Worm (Caenorhabditis elegans): Measurements from ENCODE around the gene T16A1.5.

Gene T16A1.5

ce11 chrII:2091972-2092371 lies 8.3 kb upstream of the T16A1.5 start, which contains the start of gene T16A1.10:
T16A1.10 (minus strand) TSS chrII:2092094.
- TF ChIP-seq pqm-1 (tag; optimal IDR thresholded peaks at IDR 0.05) (no peak), sox-4 (tag; optimal IDR thresholded peaks at IDR 0.05) (no peak), fkh-10 (GFP tag; optimal IDR thresholded peaks at IDR 0.05) (no peak), pros-1 (tag; optimal IDR thresholded peaks at IDR 0.05) (no peak), unc-55 (GFP tag; optimal IDR thresholded peaks at IDR 0.05) (no peak), eyg-1 (tag; optimal IDR thresholded peaks at IDR 0.05) (no peak), pag-3 (tag; optimal IDR thresholded peaks at IDR 0.05; ENCODE audit: borderline replicate concordance) (no peak), tbx-2 (tag; optimal IDR thresholded peaks at IDR 0.05) (no peak), ceh-22 (tag; optimal IDR thresholded peaks at IDR 0.05) (no peak), hlh-8 (tag; optimal IDR thresholded peaks at IDR 0.05) (no peak), fax-1 (tag; optimal IDR thresholded peaks at IDR 0.05) (no peak), hlh-30 (tag; optimal IDR thresholded peaks at IDR 0.05; ENCODE audit: insufficient read depth) (no peak), ceh-48 (tag; optimal IDR thresholded peaks at IDR 0.05) (no peak), ceh-24 (tag; optimal IDR thresholded peaks at IDR 0.05) (no peak)

ce11 chrII:2090605-2091004 lies 7.0 kb upstream of the T16A1.5 start, which contains the start of gene trpl-5:
trpl-5 (minus strand) TSS chrII:2090636.
- TF ChIP-seq sox-2 (GFP tag; IDR thresholded peaks at IDR 0.05) (no peak), ceh-2 (tag; optimal IDR thresholded peaks at IDR 0.05) (no peak), elt-2 (tag; optimal IDR thresholded peaks at IDR 0.05) (peak; percentile 80)

ce11 chrII:2087206-2087605 lies 3.6 kb upstream of the T16A1.5 start:
- TF ChIP-seq T23F11.4 (GFP tag; optimal IDR thresholded peaks at IDR 0.05) (no peak), ceh-30 (tag; optimal IDR thresholded peaks at IDR 0.05) (no peak), hlh-13 (GFP tag; optimal IDR thresholded peaks at IDR 0.05) (no peak), hlh-6 (tag; optimal IDR thresholded peaks at IDR 0.05) (no peak), ceh-6 (GFP tag; optimal IDR thresholded peaks at IDR 0.05) (no peak), ceh-14 (tag; optimal IDR thresholded peaks at IDR 0.05) (no peak), gmeb-2 (tag; optimal IDR thresholded peaks at IDR 0.05) (no peak), sdc-2 (tag; optimal IDR thresholded peaks at IDR 0.05) (no peak), zip-5 (tag; optimal IDR thresholded peaks at IDR 0.05) (no peak), ztf-16 (tag; optimal IDR thresholded peaks at IDR 0.05) (no peak)

- no peak for TF ChIP-seq unc-86 (tag; optimal IDR thresholded peaks at IDR 0.05)
Observed at ce11 chrII:2081257-2081656, 2.4 kb downstream of the T16A1.5 start, which contains the start of gene T16A1.4. T16A1.4 (plus strand) TSS chrII:2081557.

- TF ChIP-seq gmeb-2 (tag; optimal IDR thresholded peaks at IDR 0.05) (no peak), pag-3 (tag; optimal IDR thresholded peaks at IDR 0.05; ENCODE audit: borderline replicate concordance) (no peak), C08G9.2 (tag; optimal IDR thresholded peaks at IDR 0.05) (no peak), nfya-1 (tag; optimal IDR thresholded peaks at IDR 0.05) (no peak), pros-1 (tag; optimal IDR thresholded peaks at IDR 0.05) (no peak), ceh-45 (GFP tag; IDR thresholded peaks at IDR 0.05) (no peak), ceh-6 (GFP tag; optimal IDR thresholded peaks at IDR 0.05) (no peak), tbx-2 (tag; optimal IDR thresholded peaks at IDR 0.05) (no peak), K09A11.1 (tag; optimal IDR thresholded peaks at IDR 0.05; ENCODE audit: insufficient read depth) (no peak), hlh-30 (tag; optimal IDR thresholded peaks at IDR 0.05; ENCODE audit: insufficient read depth) (no peak)
Observed at ce11 chrII:2080425-2080824, 3.2 kb downstream of the T16A1.5 start, which contains the start of gene F07E5.9. F07E5.9 (minus strand) TSS chrII:2080525.

ce11 chrII:2076467-2076866 lies 7.2 kb downstream of the T16A1.5 start:
- TF ChIP-seq madf-2 (tag; optimal IDR thresholded peaks at IDR 0.05): no peak
- no peak for TF ChIP-seq ceh-18 (tag; optimal IDR thresholded peaks at IDR 0.05)
- no peak for TF ChIP-seq npax-4 (tag; optimal IDR thresholded peaks at IDR 0.05)
- no peak for TF ChIP-seq tbx-7 (tag; optimal IDR thresholded peaks at IDR 0.05)
- TF ChIP-seq ceh-31 (tag; optimal IDR thresholded peaks at IDR 0.05): no peak
- TF ChIP-seq ceh-30 (tag; optimal IDR thresholded peaks at IDR 0.05): no peak
- TF ChIP-seq C08G9.2 (tag; optimal IDR thresholded peaks at IDR 0.05): no peak
- no peak for TF ChIP-seq syd-9 (tag; optimal IDR thresholded peaks at IDR 0.05)
- TF ChIP-seq ceh-6 (GFP tag; optimal IDR thresholded peaks at IDR 0.05): no peak
- no peak for TF ChIP-seq nhr-232 (tag; optimal IDR thresholded peaks at IDR 0.05)
- no peak for TF ChIP-seq dve-1 (tag; optimal IDR thresholded peaks at IDR 0.05)
- TF ChIP-seq pqm-1 (tag; optimal IDR thresholded peaks at IDR 0.05): no peak
- TF ChIP-seq F13H6.1 (tag; optimal IDR thresholded peaks at IDR 0.05): no peak
- TF ChIP-seq zip-5 (tag; optimal IDR thresholded peaks at IDR 0.05): no peak
- TF ChIP-seq C38D4.7 (GFP tag; optimal IDR thresholded peaks at IDR 0.05): no peak
